Worm (Caenorhabditis elegans): ENCODE results near the gene Y17G7B.20.

DNA sequence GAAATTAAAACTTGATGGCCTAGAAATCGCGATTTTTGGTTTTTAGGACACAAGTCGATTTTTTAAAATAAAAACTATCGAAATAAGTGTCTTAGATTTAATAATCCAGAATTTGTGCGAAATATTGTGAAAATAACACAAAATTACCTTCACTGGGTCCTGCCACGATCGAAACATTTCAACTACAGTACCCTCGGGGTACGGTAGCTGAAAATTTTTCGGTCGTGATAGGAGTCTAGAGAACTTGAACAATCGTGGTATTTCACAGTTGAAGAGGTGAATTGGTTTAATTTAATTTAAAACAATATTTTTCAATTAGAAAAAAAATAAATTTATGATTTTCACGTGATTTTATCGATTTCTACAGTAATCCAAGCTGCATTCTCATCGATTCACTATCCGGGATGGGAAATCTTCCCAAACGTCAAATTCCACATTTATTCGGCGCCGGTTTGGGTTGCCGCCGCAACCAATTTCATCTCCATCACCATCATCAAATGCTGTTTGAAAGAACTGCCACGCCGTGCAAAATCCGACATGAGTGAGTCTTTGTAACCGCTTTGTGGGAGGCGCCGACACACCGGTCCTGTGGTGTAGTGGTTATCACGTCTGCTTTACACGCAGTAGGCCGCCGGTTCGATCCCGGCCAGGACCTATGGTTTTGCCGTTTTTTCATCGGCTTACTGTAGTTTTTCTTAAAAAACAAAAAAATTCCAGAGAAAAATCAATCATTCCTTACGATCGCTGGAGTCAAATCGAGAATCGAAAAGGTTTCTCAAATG lies 20.7 kb downstream of the Y17G7B.20 start:
- TF ChIP-seq eor-1 (tag; optimal IDR thresholded peaks at IDR 0.05) (no peak), unc-62 (GFP tag; optimal IDR thresholded peaks at IDR 0.05) (no peak), tbx-2 (tag; optimal IDR thresholded peaks at IDR 0.05) (no peak), nhr-76 (tag; optimal IDR thresholded peaks at IDR 0.05) (no peak), pha-4 (tag; optimal IDR thresholded peaks at IDR 0.05) (peak; percentile 48), egl-27 (tag; optimal IDR thresholded peaks at IDR 0.05) (no peak), fkh-10 (GFP tag; optimal IDR thresholded peaks at IDR 0.05) (no peak)
